Fruit fly (Drosophila melanogaster): ENCODE results near the gene mib1.

- TF ChIP-seq psq (optimal IDR thresholded peaks at IDR 0.05) = no peak
- TF ChIP-seq insv (optimal IDR thresholded peaks at IDR 0.05) = no peak
- TF ChIP-seq ttk (optimal IDR thresholded peaks at IDR 0.05) = no peak
These were observed 5.3 kb upstream of the mib1 start for dm6 chr3L:16016911-16017310.
